Worm (Caenorhabditis elegans): ENCODE results near the gene T22B7.7.

The T22B7.7 gene

ce11 chrX:5686065-5686464 lies 32.2 kb upstream of the T22B7.7 start, which contains the start of gene set-20:
Gene set-20 (minus strand): TSS chrX:5686158.
- TF ChIP-seq scrt-1 (GFP tag; IDR thresholded peaks at IDR 0.05) (no peak), ceh-13 (GFP tag; optimal IDR thresholded peaks at IDR 0.05) (no peak), tbx-37 (GFP tag; conservative IDR thresholded peaks at IDR 0.05) (no peak), hmbx-1 (tag; optimal IDR thresholded peaks at IDR 0.05) (no peak), ets-7 (tag; optimal IDR thresholded peaks at IDR 0.05) (no peak), F13C5.2 (tag; optimal IDR thresholded peaks at IDR 0.05) (peak; percentile 91), aly-1 (tag; optimal IDR thresholded peaks at IDR 0.05) (peak; percentile 7), tbx-11 (GFP tag; IDR thresholded peaks at IDR 0.05) (no peak), B0310.2 (tag; optimal IDR thresholded peaks at IDR 0.05) (no peak), ama-1 (optimal IDR thresholded peaks at IDR 0.05) (no peak), pes-1 (GFP tag; IDR thresholded peaks at IDR 0.05) (no peak), hnd-1 (tag; optimal IDR thresholded peaks at IDR 0.05) (no peak), ceh-36 (tag; optimal IDR thresholded peaks at IDR 0.05) (no peak), sea-1 (GFP tag; conservative IDR thresholded peaks at IDR 0.05) (peak; percentile 63; the same call in 1 of the 2 replicates), hmg-4 (GFP tag; optimal IDR thresholded peaks at IDR 0.05) (peak; percentile 93), flt-1 (GFP tag; IDR thresholded peaks at IDR 0.05) (no peak), tra-4 (tag; optimal IDR thresholded peaks at IDR 0.05) (no peak)

- TF ChIP-seq tbx-11 (GFP tag; IDR thresholded peaks at IDR 0.05) (no peak), ceh-13 (GFP tag; optimal IDR thresholded peaks at IDR 0.05) (no peak), scrt-1 (GFP tag; IDR thresholded peaks at IDR 0.05) (no peak), pes-1 (GFP tag; IDR thresholded peaks at IDR 0.05) (no peak), B0310.2 (tag; optimal IDR thresholded peaks at IDR 0.05) (no peak), flt-1 (GFP tag; IDR thresholded peaks at IDR 0.05) (no peak), ets-7 (tag; optimal IDR thresholded peaks at IDR 0.05) (no peak)
Measured at ce11 chrX:5680125-5680524, 26.3 kb upstream of the T22B7.7 start, which contains the start of gene set-19. Gene set-19 (minus strand): TSS chrX:5680225.

ce11 chrX:5672615-5673014 lies 18.7 kb upstream of the T22B7.7 start:
- TF ChIP-seq B0310.2 (tag; optimal IDR thresholded peaks at IDR 0.05) = no peak
- TF ChIP-seq ets-7 (tag; optimal IDR thresholded peaks at IDR 0.05) = no peak
- TF ChIP-seq hnd-1 (tag; optimal IDR thresholded peaks at IDR 0.05) = no peak
- no peak for TF ChIP-seq flt-1 (GFP tag; IDR thresholded peaks at IDR 0.05)
- TF ChIP-seq ceh-13 (GFP tag; optimal IDR thresholded peaks at IDR 0.05) = no peak
- no peak for TF ChIP-seq ceh-36 (tag; optimal IDR thresholded peaks at IDR 0.05)
- no peak for TF ChIP-seq tra-4 (tag; optimal IDR thresholded peaks at IDR 0.05)
- no peak for TF ChIP-seq hmg-4 (GFP tag; optimal IDR thresholded peaks at IDR 0.05)
- TF ChIP-seq hmbx-1 (tag; optimal IDR thresholded peaks at IDR 0.05) = no peak
- no peak for TF ChIP-seq aly-1 (tag; optimal IDR thresholded peaks at IDR 0.05)
- TF ChIP-seq pes-1 (GFP tag; IDR thresholded peaks at IDR 0.05) = no peak
- TF ChIP-seq sea-1 (GFP tag; conservative IDR thresholded peaks at IDR 0.05) = no peak
- TF ChIP-seq tbx-11 (GFP tag; IDR thresholded peaks at IDR 0.05) = no peak
- TF ChIP-seq scrt-1 (GFP tag; IDR thresholded peaks at IDR 0.05) = no peak
- no peak for TF ChIP-seq F13C5.2 (tag; optimal IDR thresholded peaks at IDR 0.05)
- TF ChIP-seq ama-1 (optimal IDR thresholded peaks at IDR 0.05) = no peak

ce11 chrX:5670829-5671228 lies 17.0 kb upstream of the T22B7.7 start:
- TF ChIP-seq ama-1 (optimal IDR thresholded peaks at IDR 0.05) (no peak), B0310.2 (tag; optimal IDR thresholded peaks at IDR 0.05) (no peak), hmbx-1 (tag; optimal IDR thresholded peaks at IDR 0.05) (no peak), ets-7 (tag; optimal IDR thresholded peaks at IDR 0.05) (no peak), hmg-4 (GFP tag; optimal IDR thresholded peaks at IDR 0.05) (no peak), scrt-1 (GFP tag; IDR thresholded peaks at IDR 0.05) (no peak), F13C5.2 (tag; optimal IDR thresholded peaks at IDR 0.05) (no peak)

- TF ChIP-seq scrt-1 (GFP tag; IDR thresholded peaks at IDR 0.05) (no peak), aly-1 (tag; optimal IDR thresholded peaks at IDR 0.05) (no peak), ama-1 (optimal IDR thresholded peaks at IDR 0.05) (no peak), ceh-13 (GFP tag; optimal IDR thresholded peaks at IDR 0.05) (no peak), tbx-11 (GFP tag; IDR thresholded peaks at IDR 0.05) (no peak), hmg-4 (GFP tag; optimal IDR thresholded peaks at IDR 0.05) (no peak), B0310.2 (tag; optimal IDR thresholded peaks at IDR 0.05) (no peak), hmbx-1 (tag; optimal IDR thresholded peaks at IDR 0.05) (no peak), hnd-1 (tag; optimal IDR thresholded peaks at IDR 0.05) (no peak), flt-1 (GFP tag; IDR thresholded peaks at IDR 0.05) (no peak)
Measured at ce11 chrX:5669733-5670132, 15.9 kb upstream of the T22B7.7 start.

- TF ChIP-seq ceh-13 (GFP tag; optimal IDR thresholded peaks at IDR 0.05) (no peak), hmbx-1 (tag; optimal IDR thresholded peaks at IDR 0.05) (no peak), flt-1 (GFP tag; IDR thresholded peaks at IDR 0.05) (no peak), tbx-37 (GFP tag; conservative IDR thresholded peaks at IDR 0.05) (no peak), pes-1 (GFP tag; IDR thresholded peaks at IDR 0.05) (no peak), aly-1 (tag; optimal IDR thresholded peaks at IDR 0.05) (no peak), F13C5.2 (tag; optimal IDR thresholded peaks at IDR 0.05) (no peak), scrt-1 (GFP tag; IDR thresholded peaks at IDR 0.05) (no peak)
Measured at ce11 chrX:5663537-5663936, 9.7 kb upstream of the T22B7.7 start, which contains the start of gene egl-13. Gene egl-13 (plus strand): TSS chrX:5663837.

- no peak for TF ChIP-seq tra-4 (tag; optimal IDR thresholded peaks at IDR 0.05)
- no peak for TF ChIP-seq aly-1 (tag; optimal IDR thresholded peaks at IDR 0.05)
- TF ChIP-seq scrt-1 (GFP tag; IDR thresholded peaks at IDR 0.05) = no peak
Measured at ce11 chrX:5661179-5661578, 7.3 kb upstream of the T22B7.7 start.

ce11 chrX:5659614-5660013 lies 5.7 kb upstream of the T22B7.7 start, which contains the start of gene T22B7.22:
Gene T22B7.22 (plus strand): TSS chrX:5659967.
- TF ChIP-seq tra-4 (tag; optimal IDR thresholded peaks at IDR 0.05) (no peak), ceh-36 (tag; optimal IDR thresholded peaks at IDR 0.05) (no peak), tbx-11 (GFP tag; IDR thresholded peaks at IDR 0.05) (no peak), scrt-1 (GFP tag; IDR thresholded peaks at IDR 0.05) (no peak), ets-7 (tag; optimal IDR thresholded peaks at IDR 0.05) (no peak), flt-1 (GFP tag; IDR thresholded peaks at IDR 0.05) (no peak), hnd-1 (tag; optimal IDR thresholded peaks at IDR 0.05) (no peak), F13C5.2 (tag; optimal IDR thresholded peaks at IDR 0.05) (no peak), aly-1 (tag; optimal IDR thresholded peaks at IDR 0.05) (no peak), tbx-37 (GFP tag; conservative IDR thresholded peaks at IDR 0.05) (no peak)

Measured in whole organism, early embryonic.